Worm (Caenorhabditis elegans) whole organism, L4 larva: ENCODE data around the gene T05B4.13.

ENCODE experiments used
- F26F4.8 ChIP-seq: fragments of 200-800 bp; sonication (Bioruptor generic); conservative IDR thresholded peaks from 2 replicates; pipeline ENCODE4 v1.3.6; 2022; ENCODE audit warnings: missing genetic modification characterization, missing compliant biosample characterization
- ZK337.2 ChIP-seq: fragments of 200-800 bp; sonication (Bioruptor generic); IDR thresholded peaks from 2 replicates; pipeline ENCODE4 v1.3.6; 2022; ENCODE audit warnings: missing genetic modification reagents, missing genetic modification characterization, missing compliant biosample characterization
- ama-1 ChIP-seq: fragments of 150-350 bp; optimal IDR thresholded peaks from 2 replicates; lab custom pipeline; 2014; ENCODE audit warnings: inconsistent platforms, mixed read lengths
- ceh-82 ChIP-seq: sonication (generic microtip); optimal IDR thresholded peaks from 2 replicates; lab custom pipeline; 2017; ENCODE audit warnings: missing biosample characterization, missing genetic modification characterization
- daf-19 ChIP-seq: fragments of 200-800 bp; sonication (Bioruptor generic); conservative IDR thresholded peaks from 2 replicates; pipeline ENCODE4 v1.3.6; 2022; ENCODE audit warnings: missing genetic modification characterization, missing compliant biosample characterization
- lsy-2 ChIP-seq, 2 experiments: fragments of 150-350 bp in 1 of 2; sonication (generic microtip) in 1 of 2; optimal IDR thresholded peaks; 2 replicates each; lab custom pipeline; 2014 to 2017; ENCODE audit warnings: missing biosample characterization in 2 of 2, missing genetic modification characterization in 2 of 2
- nhr-111 ChIP-seq: fragments of 200-800 bp; sonication (Bioruptor generic); optimal IDR thresholded peaks from 2 replicates; lab custom pipeline; 2018; ENCODE audit warnings: mild to moderate bottlenecking, missing genetic modification characterization, missing compliant biosample characterization
- sdz-12 ChIP-seq: fragments of 200-800 bp; sonication (Bioruptor generic); optimal IDR thresholded peaks from 2 replicates; lab custom pipeline; 2018; ENCODE audit warnings: mild to moderate bottlenecking, missing genetic modification characterization, missing compliant biosample characterization
- snpc-4 ChIP-seq: fragments of 150-350 bp; optimal IDR thresholded peaks from 2 replicates; lab custom pipeline; 2014; ENCODE audit warnings: missing biosample characterization, missing genetic modification characterization

DNA sequence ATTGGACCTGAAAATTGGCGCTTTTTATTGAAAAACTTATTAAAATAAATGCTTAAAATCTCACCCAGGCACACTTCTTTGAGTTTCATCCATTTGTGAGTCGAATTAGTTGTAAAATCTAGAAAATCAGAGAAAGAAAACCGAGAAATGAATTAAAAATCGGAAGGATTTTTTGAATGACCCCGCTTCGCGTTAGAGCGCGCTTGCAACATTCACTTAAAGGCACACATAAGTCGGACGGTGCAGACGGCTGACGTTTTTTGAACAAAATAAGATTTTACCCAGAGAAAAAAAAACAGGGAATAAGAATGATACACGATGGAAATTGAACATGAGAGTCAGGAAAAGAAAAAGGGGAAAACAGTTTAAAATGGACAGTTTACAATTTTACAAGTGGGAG is 42.3 kb upstream of the T05B4.13 start:
- no peak for TF ChIP-seq daf-19 (GFP tag; lab: Robert Waterston, UW)
- TF ChIP-seq ZK337.2 (GFP tag; lab: Robert Waterston, UW), result no peak
- TF ChIP-seq ceh-82 (tag; lab: Kevin White, UChicago), result no peak
- TF ChIP-seq ama-1 (lab: Kevin White, UChicago), result no peak
- TF ChIP-seq snpc-4 (tag; lab: Kevin White, UChicago), result no peak
- TF ChIP-seq sdz-12 (GFP tag; lab: Kevin White, UChicago), result no peak
- no peak for TF ChIP-seq nhr-111 (GFP tag; lab: Kevin White, UChicago)
- TF ChIP-seq lsy-2 (tag; optimal IDR thresholded peaks at IDR 0.05; lab: Kevin White, UChicago), result no peak
- TF ChIP-seq F26F4.8, result no peak
